Fruit fly (Drosophila melanogaster): ENCODE results near the gene CG5645.

The CG5645 gene

dm6 chr3L:12136630-12137029, at the start of gene CG5645, which contains the start of gene Atg12:
Gene CG5645, minus strand, starts transcription at chr3L:12136706.
Gene Atg12, plus strand, starts transcription at chr3L:12136967.
- TF ChIP-seq CG7101 (tag; optimal IDR thresholded peaks at IDR 0.05) (peak; percentile 83), CG11617 (GFP tag; optimal IDR thresholded peaks at IDR 0.05) (peak; percentile 68), cic (GFP tag; optimal IDR thresholded peaks at IDR 0.05) (no peak), pad (GFP tag; optimal IDR thresholded peaks at IDR 0.05) (peak; percentile 4), tj (GFP tag; optimal IDR thresholded peaks at IDR 0.05) (peak; percentile 46), Clk (GFP tag; optimal IDR thresholded peaks at IDR 0.05) (peak; percentile 1), Crg-1 (GFP tag; optimal IDR thresholded peaks at IDR 0.05) (no peak), Hr96 (GFP tag; optimal IDR thresholded peaks at IDR 0.05) (peak; percentile 24), bab1 (GFP tag; optimal IDR thresholded peaks at IDR 0.05) (peak; percentile 93), ovo (GFP tag; optimal IDR thresholded peaks at IDR 0.05) (no peak), CG7045 (GFP tag; optimal IDR thresholded peaks at IDR 0.05) (peak; percentile 74), kay (GFP tag; ENCODE audit: borderline replicate concordance) (no peak), CG1620 (GFP tag; optimal IDR thresholded peaks at IDR 0.05) (peak; percentile 51), Mnt (GFP tag; optimal IDR thresholded peaks at IDR 0.05) (peak; percentile 75), cnc (optimal IDR thresholded peaks at IDR 0.05) (no peak), CG12768 (GFP tag; optimal IDR thresholded peaks at IDR 0.05) (peak; percentile 67), toe (GFP tag; optimal IDR thresholded peaks at IDR 0.05) (peak; percentile 50), CG33017 (tag; optimal IDR thresholded peaks at IDR 0.05) (peak; percentile 55), CG14711 (tag; optimal IDR thresholded peaks at IDR 0.05) (peak; percentile 84), CG5204 (GFP tag; optimal IDR thresholded peaks at IDR 0.05) (no peak)

DNA sequence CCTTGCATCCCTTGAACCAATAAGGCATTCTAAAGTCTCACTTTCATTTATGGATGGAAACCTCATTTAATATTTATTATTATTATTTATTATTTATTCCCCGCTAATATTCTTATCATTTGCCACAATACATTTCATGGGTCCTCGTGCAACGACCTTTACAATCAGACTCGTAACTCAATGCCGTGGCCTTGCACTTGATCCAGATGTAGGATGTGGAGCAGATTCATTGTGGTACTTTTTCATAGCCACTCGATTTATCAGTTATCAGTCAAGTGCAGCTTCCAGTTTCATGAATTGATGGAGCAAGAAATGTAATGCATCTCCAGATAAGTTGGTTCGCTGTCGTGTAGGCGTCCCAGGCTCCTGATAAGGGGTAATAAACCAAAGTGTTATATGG, 48.8 kb upstream of the CG5645 start:
- no peak for TF ChIP-seq pad (GFP tag; optimal IDR thresholded peaks at IDR 0.05)
- TF ChIP-seq CG14711 (tag; optimal IDR thresholded peaks at IDR 0.05) = no peak
- no peak for TF ChIP-seq CG33017 (tag; optimal IDR thresholded peaks at IDR 0.05)
- TF ChIP-seq CG5204 (GFP tag; optimal IDR thresholded peaks at IDR 0.05) = no peak
- no peak for TF ChIP-seq Clk (GFP tag; optimal IDR thresholded peaks at IDR 0.05)
- TF ChIP-seq ovo (GFP tag; optimal IDR thresholded peaks at IDR 0.05) = no peak
- no peak for TF ChIP-seq tj (GFP tag; optimal IDR thresholded peaks at IDR 0.05)
- no peak for TF ChIP-seq Mnt (GFP tag; optimal IDR thresholded peaks at IDR 0.05)
- no peak for TF ChIP-seq bab1 (GFP tag; optimal IDR thresholded peaks at IDR 0.05)
- TF ChIP-seq Crg-1 (GFP tag; optimal IDR thresholded peaks at IDR 0.05) = no peak
- no peak for TF ChIP-seq toe (GFP tag; optimal IDR thresholded peaks at IDR 0.05)
- no peak for TF ChIP-seq CG12768 (GFP tag; optimal IDR thresholded peaks at IDR 0.05)
- no peak for TF ChIP-seq CG7101 (tag; optimal IDR thresholded peaks at IDR 0.05)
- no peak for TF ChIP-seq CG11617 (GFP tag; optimal IDR thresholded peaks at IDR 0.05)
- TF ChIP-seq cic (GFP tag; optimal IDR thresholded peaks at IDR 0.05) = no peak
- TF ChIP-seq Hr96 (GFP tag; optimal IDR thresholded peaks at IDR 0.05) = no peak
- TF ChIP-seq cnc (optimal IDR thresholded peaks at IDR 0.05) = no peak
- TF ChIP-seq CG7045 (GFP tag; optimal IDR thresholded peaks at IDR 0.05) = no peak
- TF ChIP-seq CG1620 (GFP tag; optimal IDR thresholded peaks at IDR 0.05) = no peak
- no peak for TF ChIP-seq kay (GFP tag; ENCODE audit: borderline replicate concordance)

dm6 chr3L:12184564-12185034, 48.1 kb upstream of the CG5645 start, which contains the start of gene Miox:
Gene Miox, plus strand, starts transcription at chr3L:12184984.
- peak; percentile 22 for TF ChIP-seq pad (GFP tag; optimal IDR thresholded peaks at IDR 0.05)
- no peak for TF ChIP-seq Hr96 (GFP tag; optimal IDR thresholded peaks at IDR 0.05)
- TF ChIP-seq cic (GFP tag; optimal IDR thresholded peaks at IDR 0.05) = peak; percentile 85

dm6 chr3L:12183967-12184366, 47.5 kb upstream of the CG5645 start:
- TF ChIP-seq CG7101 (tag; optimal IDR thresholded peaks at IDR 0.05) (peak; percentile 28), CG7045 (GFP tag; optimal IDR thresholded peaks at IDR 0.05) (no peak), CG5204 (GFP tag; optimal IDR thresholded peaks at IDR 0.05) (peak; percentile 53), CG11617 (GFP tag; optimal IDR thresholded peaks at IDR 0.05) (peak; percentile 5), pad (GFP tag; optimal IDR thresholded peaks at IDR 0.05) (no peak)

- TF ChIP-seq CG11617 (GFP tag; optimal IDR thresholded peaks at IDR 0.05) (peak; percentile 43), CG14711 (tag; optimal IDR thresholded peaks at IDR 0.05) (no peak), ovo (GFP tag; optimal IDR thresholded peaks at IDR 0.05) (peak; percentile 94), cic (GFP tag; optimal IDR thresholded peaks at IDR 0.05) (peak; percentile 60), toe (GFP tag; optimal IDR thresholded peaks at IDR 0.05) (peak; percentile 32), CG7045 (GFP tag; optimal IDR thresholded peaks at IDR 0.05) (peak; percentile 26), bab1 (GFP tag; optimal IDR thresholded peaks at IDR 0.05) (peak; percentile 29), CG33017 (tag; optimal IDR thresholded peaks at IDR 0.05) (peak; percentile 15), Hr96 (GFP tag; optimal IDR thresholded peaks at IDR 0.05) (no peak)
Measured at dm6 chr3L:12178847-12179437, 42.4 kb upstream of the CG5645 start.

- TF ChIP-seq ovo (GFP tag; optimal IDR thresholded peaks at IDR 0.05) (no peak), tj (GFP tag; optimal IDR thresholded peaks at IDR 0.05) (no peak), cic (GFP tag; optimal IDR thresholded peaks at IDR 0.05) (no peak), CG7045 (GFP tag; optimal IDR thresholded peaks at IDR 0.05) (no peak), CG12768 (GFP tag; optimal IDR thresholded peaks at IDR 0.05) (no peak), CG5204 (GFP tag; optimal IDR thresholded peaks at IDR 0.05) (no peak), CG7101 (tag; optimal IDR thresholded peaks at IDR 0.05) (no peak)
Measured at dm6 chr3L:12177301-12177700, 40.8 kb upstream of the CG5645 start, which contains the start of gene CAH2. Gene CAH2, plus strand, starts transcription at chr3L:12177601.

dm6 chr3L:12175382-12175781, 38.9 kb upstream of the CG5645 start, which contains the start of gene Rh7:
Gene Rh7, minus strand, starts transcription at chr3L:12175482.
- TF ChIP-seq CG5204 (GFP tag; optimal IDR thresholded peaks at IDR 0.05) = no peak
- no peak for TF ChIP-seq CG11617 (GFP tag; optimal IDR thresholded peaks at IDR 0.05)
- TF ChIP-seq CG7101 (tag; optimal IDR thresholded peaks at IDR 0.05) = no peak
- no peak for TF ChIP-seq CG33017 (tag; optimal IDR thresholded peaks at IDR 0.05)
- TF ChIP-seq pad (GFP tag; optimal IDR thresholded peaks at IDR 0.05) = no peak
- no peak for TF ChIP-seq bab1 (GFP tag; optimal IDR thresholded peaks at IDR 0.05)
- no peak for TF ChIP-seq CG1620 (GFP tag; optimal IDR thresholded peaks at IDR 0.05)
- TF ChIP-seq Mnt (GFP tag; optimal IDR thresholded peaks at IDR 0.05) = no peak
- TF ChIP-seq Clk (GFP tag; optimal IDR thresholded peaks at IDR 0.05) = no peak
- TF ChIP-seq ovo (GFP tag; optimal IDR thresholded peaks at IDR 0.05) = no peak
- no peak for TF ChIP-seq Crg-1 (GFP tag; optimal IDR thresholded peaks at IDR 0.05)
- no peak for TF ChIP-seq cnc (optimal IDR thresholded peaks at IDR 0.05)
- TF ChIP-seq CG7045 (GFP tag; optimal IDR thresholded peaks at IDR 0.05) = no peak
- no peak for TF ChIP-seq CG14711 (tag; optimal IDR thresholded peaks at IDR 0.05)
- TF ChIP-seq tj (GFP tag; optimal IDR thresholded peaks at IDR 0.05) = no peak
- TF ChIP-seq CG12768 (GFP tag; optimal IDR thresholded peaks at IDR 0.05) = no peak
- no peak for TF ChIP-seq Hr96 (GFP tag; optimal IDR thresholded peaks at IDR 0.05)
- TF ChIP-seq kay (GFP tag; ENCODE audit: borderline replicate concordance) = no peak
- no peak for TF ChIP-seq cic (GFP tag; optimal IDR thresholded peaks at IDR 0.05)
- TF ChIP-seq toe (GFP tag; optimal IDR thresholded peaks at IDR 0.05) = no peak
